Fruit fly (Drosophila melanogaster) whole organism, pupa: ENCODE data around the gene CHKov2.

Experiments
- CG10348 ChIP-seq: fragments of 200-800 bp; sonication (Bioruptor generic); IDR thresholded peaks from 2 replicates; pipeline ENCODE4 v1.3.6; 2022; ENCODE audit warnings: missing biosample characterization, missing genetic modification characterization
- CG12605 ChIP-seq: fragments of 200-800 bp; sonication (Bioruptor generic); IDR thresholded peaks from 2 replicates; pipeline ENCODE4 v1.3.6; 2022; ENCODE audit warnings: missing biosample characterization, missing genetic modification characterization
- CG13204 ChIP-seq: fragments of 200-800 bp; sonication (Bioruptor generic); optimal IDR thresholded peaks from 2 replicates; lab custom pipeline; 2018; ENCODE audit warnings: missing biosample characterization, mild to moderate bottlenecking, missing genetic modification characterization, moderate library complexity
- CG14655 ChIP-seq: fragments of 200-800 bp; sonication (Bioruptor generic); optimal IDR thresholded peaks from 3 replicates; lab custom pipeline; 2017; ENCODE audit warnings: mild to moderate bottlenecking, missing biosample characterization, missing genetic modification reagents, missing genetic modification characterization
- CG15710 ChIP-seq: fragments of 200-800 bp; sonication (Bioruptor generic); optimal IDR thresholded peaks from 2 replicates; lab custom pipeline; 2018; ENCODE audit warnings: missing biosample characterization, mild to moderate bottlenecking, missing genetic modification characterization, moderate library complexity
- CG17806 ChIP-seq: fragments of 200-800 bp; sonication (Bioruptor generic); optimal IDR thresholded peaks from 2 replicates; lab custom pipeline; 2018; ENCODE audit warnings: missing biosample characterization, mild to moderate bottlenecking, missing genetic modification characterization, moderate library complexity
- CG32121 ChIP-seq: fragments of 200-800 bp; sonication (Bioruptor generic); IDR thresholded peaks from 2 replicates; pipeline ENCODE4 v1.3.6; 2022; ENCODE audit warnings: missing biosample characterization, missing genetic modification characterization
- CG34367 ChIP-seq: fragments of 200-800 bp; sonication (Bioruptor generic); optimal IDR thresholded peaks from 2 replicates; lab custom pipeline; 2018; ENCODE audit warnings: missing biosample characterization, mild to moderate bottlenecking, missing genetic modification characterization
- CG4496 ChIP-seq: fragments of 200-800 bp; sonication (Bioruptor generic); IDR thresholded peaks from 3 replicates; pipeline ENCODE4 v1.3.6; 2022; ENCODE audit warnings: missing biosample characterization, missing genetic modification characterization
- CG8159 ChIP-seq: fragments of 200-800 bp; sonication (Bioruptor generic); optimal IDR thresholded peaks from 3 replicates; lab custom pipeline; 2018; ENCODE audit warnings: missing biosample characterization, mild to moderate bottlenecking, missing genetic modification characterization, moderate library complexity
- CG8301 ChIP-seq: fragments of 200-800 bp; sonication (Bioruptor generic); optimal IDR thresholded peaks from 2 replicates; lab custom pipeline; 2018; ENCODE audit warnings: missing biosample characterization, mild to moderate bottlenecking, missing genetic modification characterization
- CG9948 ChIP-seq: fragments of 200-800 bp; sonication (Bioruptor generic); optimal IDR thresholded peaks from 2 replicates; lab custom pipeline; 2018; ENCODE audit warnings: missing biosample characterization, mild to moderate bottlenecking, missing genetic modification characterization, moderate library complexity
- D1 ChIP-seq: fragments of 200-800 bp; sonication (Bioruptor generic); optimal IDR thresholded peaks from 2 replicates; lab custom pipeline; 2018; ENCODE audit warnings: missing biosample characterization, mild to moderate bottlenecking, missing genetic modification characterization, moderate library complexity
- EcR ChIP-seq: fragments of 200-800 bp; sonication (Bioruptor generic); optimal IDR thresholded peaks from 3 replicates; lab custom pipeline; 2019; ENCODE audit warnings: missing biosample characterization, missing genetic modification characterization, mild to moderate bottlenecking, moderate library complexity, missing genetic modification reagents
- Ets98B ChIP-seq: fragments of 200-800 bp; sonication (Bioruptor generic); IDR thresholded peaks from 2 replicates; pipeline ENCODE4 v1.3.6; 2022; ENCODE audit warnings: missing biosample characterization, missing genetic modification characterization
- Pif1A ChIP-seq: fragments of 200-800 bp; sonication (Bioruptor generic); optimal IDR thresholded peaks from 3 replicates; lab custom pipeline; 2016; ENCODE audit warnings: missing biosample characterization, missing genetic modification characterization
- Pif1B ChIP-seq: fragments of 200-800 bp; sonication (Bioruptor generic); optimal IDR thresholded peaks from 3 replicates; lab custom pipeline; 2016; ENCODE audit warnings: missing biosample characterization, missing genetic modification characterization
- Snoo ChIP-seq: fragments of 200-800 bp; sonication (Bioruptor generic); optimal IDR thresholded peaks from 3 replicates; lab custom pipeline; 2017; ENCODE audit warnings: missing biosample characterization, mild to moderate bottlenecking, missing genetic modification characterization, inconsistent platforms
- fd96Ca ChIP-seq: fragments of 200-800 bp; sonication (Bioruptor generic); IDR thresholded peaks from 3 replicates; pipeline ENCODE4 v1.3.6; 2022; ENCODE audit warnings: missing biosample characterization, missing genetic modification characterization
- gl ChIP-seq: fragments of 200-800 bp; sonication (Bioruptor generic); optimal IDR thresholded peaks from 2 replicates; lab custom pipeline; 2018; ENCODE audit warnings: missing biosample characterization, mild to moderate bottlenecking, missing genetic modification characterization
- rn ChIP-seq: fragments of 200-800 bp; sonication (Bioruptor generic); IDR thresholded peaks from 2 replicates; pipeline ENCODE4 v1.3.6; 2022; ENCODE audit warnings: missing biosample characterization, missing genetic modification characterization

Gene CHKov2

DNA sequence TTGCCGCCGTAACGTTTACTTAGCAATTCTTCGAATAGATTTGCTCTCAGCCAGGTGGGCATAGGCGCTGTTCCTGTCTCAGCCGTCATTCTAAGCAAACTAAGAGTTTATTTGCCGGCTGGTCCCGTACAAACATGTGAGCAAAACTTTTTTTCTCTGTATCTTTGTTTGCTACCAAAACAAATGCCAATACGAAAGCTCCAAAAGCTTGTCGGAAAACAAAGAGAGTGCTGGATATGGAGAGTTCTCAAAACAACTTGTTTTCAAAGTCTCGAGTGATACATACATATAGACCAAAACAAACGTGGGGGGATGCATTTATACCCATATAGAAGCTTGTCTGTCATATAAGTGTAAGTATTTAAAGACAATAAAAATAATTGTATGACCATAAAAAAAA lies 15.0 kb downstream of the CHKov2 start, which contains the start of gene CG10559:
Gene CG10559, minus strand, starts transcription at position 101 of the 400 bp plus-strand sequence.
- TF ChIP-seq gl (tag; lab: Kevin White, UChicago), result no peak
- TF ChIP-seq Pif1B (GFP tag; lab: Kevin White, UChicago), result no peak
- no peak for TF ChIP-seq CG34367 (tag; lab: Kevin White, UChicago)
- TF ChIP-seq EcR (GFP tag; lab: Kevin White, UChicago), result no peak
- no peak for TF ChIP-seq CG8159 (tag; lab: Kevin White, UChicago)
- TF ChIP-seq Pif1A (GFP tag; lab: Kevin White, UChicago), result no peak
- no peak for TF ChIP-seq CG14655
- TF ChIP-seq CG15710 (tag; lab: Kevin White, UChicago), result no peak
- TF ChIP-seq CG12605 (GFP tag; lab: Robert Waterston, UW), result no peak
- TF ChIP-seq Ets98B (GFP tag; lab: Robert Waterston, UW), result no peak
- TF ChIP-seq rn, result no peak
- no peak for TF ChIP-seq CG4496 (GFP tag; lab: Robert Waterston, UW)
- TF ChIP-seq CG32121 (GFP tag; lab: Robert Waterston, UW), result no peak

DNA sequence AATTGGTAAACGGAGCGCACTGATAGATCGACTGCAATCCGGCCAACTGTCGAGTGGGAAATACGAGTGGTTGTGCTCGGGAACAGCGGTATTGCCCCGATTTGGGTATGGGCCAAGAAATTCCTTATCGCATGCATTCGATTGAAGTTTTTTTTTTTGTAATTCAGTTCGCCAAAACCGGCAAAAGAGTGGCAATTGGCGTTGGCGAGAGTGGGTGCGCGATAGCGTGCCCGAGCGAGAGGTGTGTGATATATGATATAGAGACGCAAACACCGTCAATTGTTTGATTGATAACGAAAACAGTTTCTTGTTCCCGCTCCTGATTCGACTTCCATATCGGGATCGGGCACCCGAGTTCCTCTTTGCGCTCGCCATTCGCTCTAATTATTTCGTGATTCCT lies 17.2 kb downstream of the CHKov2 start, which contains the start of gene CG31087:
Gene CG31087, minus strand, starts transcription at position 63 of the 400 bp plus-strand sequence.
- TF ChIP-seq CG10348 (GFP tag; lab: Robert Waterston, UW) (no peak), Snoo (no peak), EcR (GFP tag; lab: Kevin White, UChicago) (no peak), CG13204 (GFP tag; lab: Kevin White, UChicago) (no peak), CG8301 (tag; lab: Kevin White, UChicago) (no peak)
- TF ChIP-seq, all 21 proteins: peak for 0

DNA sequence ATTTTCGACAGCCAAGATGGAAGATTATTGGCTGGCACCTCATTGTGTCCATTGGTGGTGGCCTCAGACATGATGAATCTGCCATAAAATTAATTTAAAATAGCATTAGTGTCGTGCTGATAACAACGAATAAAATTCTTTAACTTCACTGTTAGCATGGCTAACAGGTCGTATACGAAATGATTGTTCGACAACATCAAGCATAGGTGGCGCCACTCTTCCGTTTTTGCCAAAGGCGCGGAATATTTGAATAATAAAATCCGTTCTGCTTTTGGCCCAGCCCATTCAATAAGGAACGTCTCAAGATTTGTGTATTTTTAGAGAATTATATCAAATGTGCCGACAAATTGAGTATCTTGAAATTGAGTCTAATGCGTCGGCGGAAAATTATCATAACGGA lies 18.4 kb downstream of the CHKov2 start:
- TF ChIP-seq CG14655 (no peak), Snoo (no peak), CG9948 (tag; lab: Kevin White, UChicago) (no peak), D1 (tag; lab: Kevin White, UChicago) (no peak), Ets98B (GFP tag; lab: Robert Waterston, UW) (no peak), gl (tag; lab: Kevin White, UChicago) (no peak), Pif1B (GFP tag; lab: Kevin White, UChicago) (no peak), CG15710 (tag; lab: Kevin White, UChicago) (no peak), CG4496 (GFP tag; lab: Robert Waterston, UW) (no peak), EcR (GFP tag; lab: Kevin White, UChicago) (no peak), CG32121 (GFP tag; lab: Robert Waterston, UW) (no peak), CG17806 (tag; lab: Kevin White, UChicago) (no peak), rn (no peak), CG10348 (GFP tag; lab: Robert Waterston, UW) (no peak), Pif1A (GFP tag; lab: Kevin White, UChicago) (no peak), CG34367 (tag; lab: Kevin White, UChicago) (no peak), CG12605 (GFP tag; lab: Robert Waterston, UW) (no peak)

DNA sequence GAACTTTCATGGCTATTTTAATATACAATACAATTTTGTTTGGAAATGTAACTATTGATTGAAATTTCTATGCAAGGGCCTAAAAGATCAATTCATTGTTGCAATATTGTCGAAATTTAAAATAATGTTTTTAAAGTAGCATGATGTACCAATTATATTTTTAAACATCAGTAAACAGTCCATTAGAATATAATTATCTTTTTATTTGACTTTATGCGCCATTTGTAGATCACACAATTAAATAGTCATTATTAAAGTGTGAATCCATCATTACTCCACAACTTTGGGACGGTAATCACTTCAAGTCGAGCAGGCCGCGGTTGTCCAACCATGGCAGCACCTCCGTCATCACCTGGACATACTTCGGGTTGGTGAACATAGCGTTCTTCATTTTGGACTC lies 20.2 kb downstream of the CHKov2 start, which contains the start of gene CG31099:
Gene CG31099, minus strand, starts transcription at position 101 of the 400 bp plus-strand sequence.
- TF ChIP-seq CG14655 (no peak), CG8301 (tag; lab: Kevin White, UChicago) (no peak), CG13204 (GFP tag; lab: Kevin White, UChicago) (no peak)
- TF ChIP-seq, all 21 proteins: peak for 0

DNA sequence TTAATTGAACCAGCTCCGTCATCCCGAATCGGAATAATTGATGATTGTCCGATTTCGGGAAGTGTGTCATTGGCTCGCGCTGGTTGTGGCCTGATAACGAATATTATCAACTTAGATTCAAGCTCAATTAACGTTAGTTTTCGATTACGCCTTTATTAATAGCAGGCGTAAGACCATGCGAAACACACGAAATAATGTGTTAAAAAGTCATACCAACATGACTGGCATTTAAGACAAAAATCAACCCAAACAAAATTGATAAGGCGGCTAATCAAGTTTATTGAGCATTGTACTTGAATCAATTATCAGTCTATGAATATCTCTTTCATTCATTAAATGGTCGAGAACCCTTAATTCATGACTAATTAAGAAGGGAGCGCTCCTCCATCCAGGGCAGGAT lies 21.8 kb downstream of the CHKov2 start:
- TF ChIP-seq CG13204 (GFP tag; lab: Kevin White, UChicago) (no peak), rn (no peak), Pif1A (GFP tag; lab: Kevin White, UChicago) (no peak), CG14655 (no peak), EcR (GFP tag; lab: Kevin White, UChicago) (no peak), Snoo (no peak), fd96Ca (no peak), CG10348 (GFP tag; lab: Robert Waterston, UW) (no peak), CG34367 (tag; lab: Kevin White, UChicago) (no peak), CG9948 (tag; lab: Kevin White, UChicago) (no peak), CG12605 (GFP tag; lab: Robert Waterston, UW) (no peak), CG32121 (GFP tag; lab: Robert Waterston, UW) (no peak), D1 (tag; lab: Kevin White, UChicago) (no peak), Ets98B (GFP tag; lab: Robert Waterston, UW) (no peak)

DNA sequence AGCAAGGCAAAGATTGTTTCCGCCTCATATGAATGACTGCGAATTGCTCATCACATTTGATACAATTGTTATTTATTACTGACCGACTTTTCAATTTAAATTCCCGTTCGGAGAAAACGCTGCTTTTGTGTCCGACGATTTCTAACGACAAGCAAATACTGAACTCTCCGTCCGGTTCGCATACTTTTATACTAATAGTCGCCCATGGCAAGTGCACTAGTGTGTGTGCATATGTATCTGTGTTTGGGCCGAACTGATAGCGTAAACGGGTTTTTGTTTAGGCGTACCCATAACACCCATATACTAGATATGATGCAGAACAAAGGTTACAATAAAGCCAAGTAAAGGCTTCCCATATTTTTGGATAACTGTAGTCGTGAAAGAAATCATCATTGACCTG lies 22.8 kb downstream of the CHKov2 start, which contains the start of gene CG10550:
Gene CG10550, minus strand, starts transcription at position 164 of the 400 bp plus-strand sequence.
- no peak for TF ChIP-seq CG10348 (GFP tag; lab: Robert Waterston, UW)
- TF ChIP-seq Pif1B (GFP tag; lab: Kevin White, UChicago), result no peak
- TF ChIP-seq Snoo, result no peak
- TF ChIP-seq D1 (tag; lab: Kevin White, UChicago), result no peak
- no peak for TF ChIP-seq CG12605 (GFP tag; lab: Robert Waterston, UW)
- TF ChIP-seq gl (tag; lab: Kevin White, UChicago), result no peak
- no peak for TF ChIP-seq CG8159 (tag; lab: Kevin White, UChicago)
- no peak for TF ChIP-seq CG14655
- no peak for TF ChIP-seq CG4496 (GFP tag; lab: Robert Waterston, UW)
